Worm (Caenorhabditis elegans): ENCODE results near the gene F26G1.2.
A peak's percentile ranks its signal among the peaks of the same experiment; 100 is the strongest.

F26G1.2 gene

ce11 chrII:4772441-4772840 is 9.6 kb downstream of the F26G1.2 start (continued):
- TF ChIP-seq hpl-2 (GFP tag; optimal IDR thresholded peaks at IDR 0.05) = no peak
- peak; percentile 62 for TF ChIP-seq lin-14 (GFP tag; optimal IDR thresholded peaks at IDR 0.05)
- TF ChIP-seq lin-35 (GFP tag; optimal IDR thresholded peaks at IDR 0.05) = no peak
- no peak for TF ChIP-seq fkh-4 (tag; optimal IDR thresholded peaks at IDR 0.05; ENCODE audit: borderline replicate concordance)
- TF ChIP-seq nhr-85 (tag) = peak; percentile 88
- no peak for TF ChIP-seq skn-1 (tag; optimal IDR thresholded peaks at IDR 0.05)
- peak; percentile 17 for TF ChIP-seq nhr-20 (tag; optimal IDR thresholded peaks at IDR 0.05)
- TF ChIP-seq rnt-1 (tag; optimal IDR thresholded peaks at IDR 0.05) = no peak
- no peak for TF ChIP-seq egl-27 (tag; optimal IDR thresholded peaks at IDR 0.05)

- TF ChIP-seq nhr-11 (tag; optimal IDR thresholded peaks at IDR 0.05) = no peak
- no peak for TF ChIP-seq isw-1 (GFP tag; IDR thresholded peaks at IDR 0.05)
- TF ChIP-seq lin-39 (tag; optimal IDR thresholded peaks at IDR 0.05) = no peak
- TF ChIP-seq snu-23 (GFP tag; optimal IDR thresholded peaks at IDR 0.05) = no peak
- TF ChIP-seq C34B4.2 (tag; optimal IDR thresholded peaks at IDR 0.05) = no peak
- no peak for TF ChIP-seq xbp-1 (tag; optimal IDR thresholded peaks at IDR 0.05)
- no peak for TF ChIP-seq egl-13 (tag; optimal IDR thresholded peaks at IDR 0.05)
- no peak for TF ChIP-seq vab-15 (tag; optimal IDR thresholded peaks at IDR 0.05)
- no peak for TF ChIP-seq dpl-1 (GFP tag; optimal IDR thresholded peaks at IDR 0.05)
- TF ChIP-seq ets-5 (GFP tag; IDR thresholded peaks at IDR 0.05) = no peak
- no peak for TF ChIP-seq nhr-77 (tag; optimal IDR thresholded peaks at IDR 0.05)
- TF ChIP-seq irx-1 (tag; optimal IDR thresholded peaks at IDR 0.05) = no peak
- TF ChIP-seq mef-2 (tag; optimal IDR thresholded peaks at IDR 0.05) = no peak
- TF ChIP-seq nhr-28 (tag; optimal IDR thresholded peaks at IDR 0.05) = no peak
- no peak for TF ChIP-seq unc-130 (tag; optimal IDR thresholded peaks at IDR 0.05)
These were observed 11.1 kb downstream of the F26G1.2 start, which contains the start of the genes F26G1.9 and F26G1.10 for ce11 chrII:4773891-4774432. TSS of gene F26G1.9 (minus strand) at chrII:4773991. TSS of gene F26G1.10 (plus strand) at chrII:4774382.

- TF ChIP-seq hpl-2 (GFP tag; optimal IDR thresholded peaks at IDR 0.05) = no peak
- TF ChIP-seq lin-39 (tag; optimal IDR thresholded peaks at IDR 0.05) = no peak
These were observed 12.9 kb downstream of the F26G1.2 start for ce11 chrII:4775802-4776201.

- peak in 1 of 6 experiments; percentile 34 for TF ChIP-seq elt-3 (tag; optimal IDR thresholded peaks at IDR 0.05)
- no peak for TF ChIP-seq snu-23 (GFP tag; optimal IDR thresholded peaks at IDR 0.05)
- TF ChIP-seq lin-14 (GFP tag; optimal IDR thresholded peaks at IDR 0.05) = peak; percentile 7
- TF ChIP-seq blmp-1 (tag; optimal IDR thresholded peaks at IDR 0.05) = peak; percentile 31
- TF ChIP-seq elt-2 (tag; optimal IDR thresholded peaks at IDR 0.05) = peak; percentile 94
These were observed 14.1 kb downstream of the F26G1.2 start, which contains the start of gene F26G1.11 for ce11 chrII:4776933-4777332. TSS of gene F26G1.11 (plus strand) at chrII:4777137.

ce11 chrII:4779753-4780152 is 16.9 kb downstream of the F26G1.2 start:
- TF ChIP-seq ama-1 (optimal IDR thresholded peaks at IDR 0.05) (no peak), efl-1 (optimal IDR thresholded peaks at IDR 0.05) (no peak), efl-1 (GFP tag; optimal IDR thresholded peaks at IDR 0.05 in 1 of 2) (peak in 1 of 2 experiments; percentile 66)

- TF ChIP-seq elt-2 (tag; optimal IDR thresholded peaks at IDR 0.05) (no peak), dpl-1 (GFP tag; optimal IDR thresholded peaks at IDR 0.05) (no peak), fkh-10 (GFP tag; optimal IDR thresholded peaks at IDR 0.05) (no peak), ceh-90 (tag; optimal IDR thresholded peaks at IDR 0.05) (no peak)
These were observed 21.6 kb downstream of the F26G1.2 start, which contains the start of gene nep-12 for ce11 chrII:4784436-4784835. TSS of gene nep-12 (minus strand) at chrII:4784536.

Data from whole organism, L1 larva.